Worm (Caenorhabditis elegans) whole organism, L2 larva: ENCODE results near the gene twk-43.

Source experiments
- elt-1 ChIP-seq: fragments of 150-350 bp; optimal IDR thresholded peaks from 2 replicates; lab custom pipeline; 2014; ENCODE audit warnings: missing biosample characterization, missing genetic modification characterization
- fos-1 ChIP-seq: fragments of 150-350 bp; optimal IDR thresholded peaks from 2 replicates; lab custom pipeline; 2014; ENCODE audit warnings: missing biosample characterization, missing genetic modification characterization
- zag-1 ChIP-seq: fragments of 150-350 bp; optimal IDR thresholded peaks from 2 replicates; lab custom pipeline; 2014; ENCODE audit warnings: missing biosample characterization, missing genetic modification characterization

DNA sequence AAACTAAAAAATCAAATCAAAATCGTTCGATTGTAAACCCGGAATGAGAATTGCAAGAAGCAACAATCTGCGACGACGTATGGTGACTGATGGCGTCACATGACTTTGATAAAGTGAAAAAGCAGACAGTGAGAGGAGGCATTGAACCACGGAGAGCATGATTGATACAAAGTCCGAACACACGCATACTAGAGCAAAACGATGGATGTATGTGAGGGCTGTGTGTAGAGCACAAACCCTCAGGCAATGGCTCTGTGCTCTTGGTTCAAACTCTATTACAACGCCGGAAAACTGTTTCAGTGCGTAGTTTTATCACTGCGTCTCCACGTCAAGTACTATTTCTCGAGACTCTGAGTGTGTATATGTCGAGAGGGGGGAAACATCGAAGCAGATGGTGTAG is 56.4 kb downstream of the twk-43 start:
- TF ChIP-seq fos-1 (no peak), elt-1 (tag; lab: Kevin White, UChicago) (no peak), zag-1 (tag; lab: Kevin White, UChicago) (no peak)
